Worm (Caenorhabditis elegans) whole organism, L2 larva: ENCODE data around the gene col-89.

ENCODE experiments used
- F13H6.1 ChIP-seq: sonication (generic microtip); optimal IDR thresholded peaks from 2 replicates; lab custom pipeline; 2016; ENCODE audit warnings: missing genetic modification characterization, missing compliant biosample characterization
- R02D3.7 ChIP-seq: fragments of 150-350 bp; optimal IDR thresholded peaks from 2 replicates; lab custom pipeline; 2014; ENCODE audit warnings: missing biosample characterization, missing genetic modification characterization
- dmd-4 ChIP-seq: sonication (generic microtip); optimal IDR thresholded peaks from 2 replicates; lab custom pipeline; 2017; ENCODE audit warnings: missing biosample characterization, missing genetic modification characterization
- egl-27 ChIP-seq: sonication (generic microtip); optimal IDR thresholded peaks from 3 replicates; lab custom pipeline; 2017; ENCODE audit warnings: missing biosample characterization, missing genetic modification reagents, missing genetic modification characterization
- fos-1 ChIP-seq: fragments of 150-350 bp; optimal IDR thresholded peaks from 2 replicates; lab custom pipeline; 2014; ENCODE audit warnings: missing biosample characterization, missing genetic modification characterization
- lsy-2 ChIP-seq, 2 experiments: fragments of 150-350 bp in 1 of 2; sonication (generic microtip) in 1 of 2; optimal IDR thresholded peaks; 2 replicates each; lab custom pipeline; 2014 to 2017; ENCODE audit warnings: missing biosample characterization in 2 of 2, missing genetic modification characterization in 2 of 2
- mab-5 ChIP-seq: fragments of 150-350 bp; optimal IDR thresholded peaks from 2 replicates; lab custom pipeline; 2014; ENCODE audit warnings: missing biosample characterization, missing genetic modification characterization
- mdl-1 ChIP-seq, 2 experiments: fragments of 150-350 bp in 1 of 2; sonication (generic microtip) in 1 of 2; optimal IDR thresholded peaks; 2 replicates each; lab custom pipeline; 2017; ENCODE audit warnings: missing biosample characterization in 2 of 2, missing genetic modification characterization in 2 of 2
- nhr-10 ChIP-seq: sonication (generic microtip); optimal IDR thresholded peaks from 2 replicates; lab custom pipeline; 2017; ENCODE audit warnings: missing biosample characterization, missing genetic modification characterization
- nhr-237 ChIP-seq: fragments of 150-350 bp; optimal IDR thresholded peaks from 2 replicates; lab custom pipeline; 2014; ENCODE audit warnings: missing biosample characterization, missing genetic modification characterization
- skn-1 ChIP-seq: sonication (generic microtip); optimal IDR thresholded peaks from 2 replicates; lab custom pipeline; 2017; ENCODE audit warnings: missing biosample characterization, missing genetic modification characterization
- unc-39 ChIP-seq: fragments of 150-350 bp; optimal IDR thresholded peaks from 2 replicates; lab custom pipeline; 2014; ENCODE audit warnings: missing biosample characterization, missing genetic modification characterization
- unc-55 ChIP-seq: fragments of 150-350 bp; sonication (generic microtip); optimal IDR thresholded peaks from 3 replicates; lab custom pipeline; 2014; ENCODE audit warnings: missing biosample characterization, missing genetic modification reagents, missing genetic modification characterization
- zag-1 ChIP-seq: fragments of 150-350 bp; optimal IDR thresholded peaks from 2 replicates; lab custom pipeline; 2014; ENCODE audit warnings: missing biosample characterization, missing genetic modification characterization

- TF ChIP-seq nhr-237 (tag; lab: Kevin White, UChicago): no peak
- TF ChIP-seq skn-1 (tag; lab: Kevin White, UChicago): no peak
- TF ChIP-seq lsy-2 (tag; optimal IDR thresholded peaks at IDR 0.05; lab: Kevin White, UChicago): no peak
- TF ChIP-seq F13H6.1: no peak
- TF ChIP-seq dmd-4 (tag; lab: Kevin White, UChicago): no peak
- TF ChIP-seq R02D3.7 (tag; lab: Kevin White, UChicago): no peak
- TF ChIP-seq egl-27 (tag; lab: Kevin White, UChicago): no peak
- TF ChIP-seq mab-5: no peak
- no peak for TF ChIP-seq nhr-10
- no peak for TF ChIP-seq unc-55 (GFP tag; lab: Kevin White, UChicago)
- no peak for TF ChIP-seq zag-1 (tag; lab: Kevin White, UChicago)
- TF ChIP-seq unc-39 (tag; lab: Kevin White, UChicago): no peak
- TF ChIP-seq fos-1: no peak
- no peak for TF ChIP-seq mdl-1 (tag; optimal IDR thresholded peaks at IDR 0.05; lab: Kevin White, UChicago)
Measured at ce11 chrIII:4715088-4715487, 32.8 kb upstream of the col-89 start, which contains the start of gene him-18.
